Fruit fly (Drosophila melanogaster): Measurements from ENCODE around the gene CG7920.

CG7920 gene

dm6 chr3R:30052455-30053046 is 37.5 kb upstream of the CG7920 start, which contains the start of gene Jasper:
Jasper (plus strand) TSS chr3R:30052514.
- TF ChIP-seq Dif (GFP tag; optimal IDR thresholded peaks at IDR 0.05; ENCODE audit: partially characterized antibody) (peak; percentile 11), Dfd (GFP tag; optimal IDR thresholded peaks at IDR 0.05) (no peak), psq (GFP tag; optimal IDR thresholded peaks at IDR 0.05) (no peak), Sp1 (GFP tag; optimal IDR thresholded peaks at IDR 0.05) (peak; percentile 29), dl (GFP tag; optimal IDR thresholded peaks at IDR 0.05; ENCODE audit: insufficient read depth in 1 of 2, partially characterized antibody in 2 of 2) (no peak), tai (GFP tag; optimal IDR thresholded peaks at IDR 0.05) (no peak), Hr78 (GFP tag; optimal IDR thresholded peaks at IDR 0.05) (no peak), dsf (GFP tag; optimal IDR thresholded peaks at IDR 0.05; ENCODE audit: borderline replicate concordance) (no peak), Myc (optimal IDR thresholded peaks at IDR 0.05) (peak; percentile 28), HLH106 (tag; optimal IDR thresholded peaks at IDR 0.05) (peak; percentile 11), fru (GFP tag; optimal IDR thresholded peaks at IDR 0.05) (no peak), foxo (GFP tag; optimal IDR thresholded peaks at IDR 0.05) (no peak), Hr83 (GFP tag; optimal IDR thresholded peaks at IDR 0.05; ENCODE audit: poor library complexity, severe bottlenecking) (no peak), Rel (GFP tag; optimal IDR thresholded peaks at IDR 0.05) (no peak), Rel (tag; optimal IDR thresholded peaks at IDR 0.05) (peak; percentile 26)

DNA sequence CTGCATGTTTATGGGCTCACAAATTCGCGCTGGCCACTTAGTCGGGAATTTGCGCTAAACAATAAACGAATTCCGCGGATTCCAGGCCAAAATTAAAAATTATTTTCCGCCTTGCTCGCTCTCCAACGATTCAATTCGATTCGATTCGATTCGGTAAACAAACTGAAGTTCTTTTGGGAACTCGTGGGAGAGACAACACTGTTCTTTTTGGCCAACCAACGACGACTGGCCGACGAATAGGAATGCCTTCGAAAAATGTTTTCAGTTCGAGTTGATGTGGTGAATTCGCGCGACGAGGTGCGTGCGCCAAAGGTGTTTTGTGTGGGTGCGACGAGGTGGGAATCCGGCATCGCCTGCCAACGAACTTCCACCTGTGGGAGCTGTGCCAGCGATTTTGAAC is 36.8 kb upstream of the CG7920 start, which contains the start of gene CG15528:
Gene CG15528, minus strand, starts transcription at position 180 of the 400 bp plus-strand sequence.
- TF ChIP-seq CG9705 (GFP tag; optimal IDR thresholded peaks at IDR 0.05) (no peak), dl (GFP tag; optimal IDR thresholded peaks at IDR 0.05; ENCODE audit: insufficient read depth in 1 of 2, partially characterized antibody in 2 of 2) (no peak)

dm6 chr3R:30050448-30050847 is 35.4 kb upstream of the CG7920 start:
- TF ChIP-seq Vsx2 (GFP tag; optimal IDR thresholded peaks at IDR 0.05; ENCODE audit: partially characterized antibody): no peak
- no peak for TF ChIP-seq CG32264 (GFP tag; optimal IDR thresholded peaks at IDR 0.05)
- TF ChIP-seq jim (GFP tag; optimal IDR thresholded peaks at IDR 0.05): no peak
- no peak for TF ChIP-seq Abd-B (GFP tag; optimal IDR thresholded peaks at IDR 0.05)
- TF ChIP-seq OdsH (GFP tag; optimal IDR thresholded peaks at IDR 0.05): no peak
- no peak for TF ChIP-seq GATAd (GFP tag; optimal IDR thresholded peaks at IDR 0.05)
- TF ChIP-seq fru (GFP tag; optimal IDR thresholded peaks at IDR 0.05): no peak
- TF ChIP-seq Hnf4 (GFP tag; optimal IDR thresholded peaks at IDR 0.05): no peak
- TF ChIP-seq Dif (GFP tag; optimal IDR thresholded peaks at IDR 0.05; ENCODE audit: partially characterized antibody): no peak
- TF ChIP-seq Myc (optimal IDR thresholded peaks at IDR 0.05): no peak
- TF ChIP-seq N (GFP tag; optimal IDR thresholded peaks at IDR 0.05): no peak
- no peak for TF ChIP-seq brk (GFP tag; optimal IDR thresholded peaks at IDR 0.05)
- TF ChIP-seq CG9705 (GFP tag; optimal IDR thresholded peaks at IDR 0.05): no peak
- no peak for TF ChIP-seq sv (GFP tag; optimal IDR thresholded peaks at IDR 0.05)
- TF ChIP-seq dl (GFP tag; optimal IDR thresholded peaks at IDR 0.05; ENCODE audit: insufficient read depth in 1 of 2, partially characterized antibody in 2 of 2): no peak

dm6 chr3R:30046029-30047001 is 31.2 kb upstream of the CG7920 start, which contains the start of the genes RpL32 and CG7943:
RpL32 (minus strand) TSS chr3R:30046161.
CG7943 (plus strand) TSS chr3R:30046470.
- TF ChIP-seq Rel (GFP tag; optimal IDR thresholded peaks at IDR 0.05) (no peak), Rel (tag; optimal IDR thresholded peaks at IDR 0.05) (peak; percentile 67), HLH106 (tag; optimal IDR thresholded peaks at IDR 0.05) (peak; percentile 95), Sp1 (GFP tag; optimal IDR thresholded peaks at IDR 0.05) (peak; percentile 92), sage (GFP tag; optimal IDR thresholded peaks at IDR 0.05) (peak; percentile 88), Myc (optimal IDR thresholded peaks at IDR 0.05) (peak; percentile 76), pan (optimal IDR thresholded peaks at IDR 0.05) (no peak), rgr (GFP tag; optimal IDR thresholded peaks at IDR 0.05) (peak; percentile 95), usp (GFP tag; optimal IDR thresholded peaks at IDR 0.05) (no peak), woc (GFP tag; optimal IDR thresholded peaks at IDR 0.05) (peak; percentile 93), CrebA (GFP tag; optimal IDR thresholded peaks at IDR 0.05; ENCODE audit: borderline replicate concordance) (no peak), Dfd (GFP tag; optimal IDR thresholded peaks at IDR 0.05) (no peak), lola (GFP tag; optimal IDR thresholded peaks at IDR 0.05) (no peak), Hr78 (GFP tag; optimal IDR thresholded peaks at IDR 0.05) (no peak), psq (GFP tag; optimal IDR thresholded peaks at IDR 0.05) (peak; percentile 83), Hr83 (GFP tag; optimal IDR thresholded peaks at IDR 0.05; ENCODE audit: poor library complexity, severe bottlenecking) (peak; percentile 99), Abd-B (GFP tag; optimal IDR thresholded peaks at IDR 0.05) (no peak), brk (GFP tag; optimal IDR thresholded peaks at IDR 0.05) (no peak), ey (GFP tag; optimal IDR thresholded peaks at IDR 0.05) (peak; percentile 89), sv (GFP tag; optimal IDR thresholded peaks at IDR 0.05) (peak; percentile 82), Vsx2 (GFP tag; optimal IDR thresholded peaks at IDR 0.05; ENCODE audit: partially characterized antibody) (no peak), fru (GFP tag; optimal IDR thresholded peaks at IDR 0.05) (peak; percentile 96), N (GFP tag; optimal IDR thresholded peaks at IDR 0.05) (no peak), h (GFP tag; optimal IDR thresholded peaks at IDR 0.05) (peak; percentile 97), OdsH (GFP tag; optimal IDR thresholded peaks at IDR 0.05) (peak; percentile 91), dsf (GFP tag; optimal IDR thresholded peaks at IDR 0.05; ENCODE audit: borderline replicate concordance) (peak; percentile 89), tai (GFP tag; optimal IDR thresholded peaks at IDR 0.05) (no peak), jim (GFP tag; optimal IDR thresholded peaks at IDR 0.05) (peak; percentile 34), CG32264 (GFP tag; optimal IDR thresholded peaks at IDR 0.05) (peak; percentile 94), Jra (GFP tag; optimal IDR thresholded peaks at IDR 0.05) (peak; percentile 93), Dif (GFP tag; optimal IDR thresholded peaks at IDR 0.05; ENCODE audit: partially characterized antibody) (no peak), Mio (GFP tag; optimal IDR thresholded peaks at IDR 0.05) (peak; percentile 74), Hnf4 (GFP tag; optimal IDR thresholded peaks at IDR 0.05) (peak; percentile 95)

Measured in whole organism, wandering third instar larva.